Fruit fly (Drosophila melanogaster) whole organism, embryonic: Measurements from ENCODE around the gene eEF1delta.

Experiments used
- Aef1 ChIP-seq: fragments of 200-800 bp; sonication (Bioruptor generic); IDR thresholded peaks from 3 replicates; pipeline ENCODE4 v1.3.6; 2022; ENCODE audit warnings: missing biosample characterization, missing genetic modification characterization
- C15 ChIP-seq: fragments of 200-800 bp; sonication (Bioruptor generic); IDR thresholded peaks from 3 replicates; pipeline ENCODE4 v1.3.6; 2022; ENCODE audit warnings: missing biosample characterization, missing genetic modification characterization
- CG10431 ChIP-seq: fragments of 200-800 bp; sonication (Bioruptor generic); optimal IDR thresholded peaks from 3 replicates; lab custom pipeline; 2018; ENCODE audit warnings: missing biosample characterization, mild to moderate bottlenecking, missing genetic modification characterization
- CG10979 ChIP-seq: fragments of 200-800 bp; sonication (Bioruptor generic); optimal IDR thresholded peaks from 2 replicates; lab custom pipeline; 2018; ENCODE audit warnings: missing biosample characterization, mild to moderate bottlenecking, missing genetic modification characterization, moderate library complexity
- CG11398 ChIP-seq: fragments of 200-800 bp; sonication (Bioruptor generic); optimal IDR thresholded peaks from 2 replicates; lab custom pipeline; 2016; ENCODE audit warnings: missing biosample characterization, missing genetic modification characterization
- CG11695 ChIP-seq: fragments of 200-800 bp; sonication (Bioruptor generic); IDR thresholded peaks from 3 replicates; pipeline ENCODE4 v1.3.6; 2022; ENCODE audit warnings: missing biosample characterization, missing genetic modification characterization
- CG13775 ChIP-seq: fragments of 200-800 bp; sonication (Bioruptor generic); optimal IDR thresholded peaks from 3 replicates; lab custom pipeline; 2017; ENCODE audit warnings: missing biosample characterization, mild to moderate bottlenecking, missing genetic modification characterization
- CG13894 ChIP-seq: fragments of 200-800 bp; sonication (Bioruptor generic); optimal IDR thresholded peaks from 3 replicates; lab custom pipeline; 2018; ENCODE audit warnings: missing biosample characterization, mild to moderate bottlenecking, missing genetic modification characterization, moderate library complexity
- CG14050 ChIP-seq: fragments of 200-800 bp; sonication (Bioruptor generic); IDR thresholded peaks from 3 replicates; pipeline ENCODE4 v1.3.6; 2022; ENCODE audit warnings: missing biosample characterization, missing genetic modification characterization
- CG17328 ChIP-seq: fragments of 200-800 bp; sonication (Bioruptor generic); IDR thresholded peaks from 2 replicates; pipeline ENCODE4 v1.3.6; 2022; ENCODE audit warnings: missing biosample characterization, missing genetic modification characterization
- CG1832 ChIP-seq: fragments of 200-800 bp; sonication (Bioruptor generic); optimal IDR thresholded peaks from 2 replicates; lab custom pipeline; 2017; ENCODE audit warnings: missing biosample characterization, mild to moderate bottlenecking, missing genetic modification characterization, inconsistent platforms
- CG31388 ChIP-seq: fragments of 200-800 bp; sonication (Bioruptor generic); optimal IDR thresholded peaks from 2 replicates; lab custom pipeline; 2016; ENCODE audit warnings: missing biosample characterization, missing genetic modification characterization
- CG32767 ChIP-seq: fragments of 200-800 bp; sonication (Bioruptor generic); IDR thresholded peaks from 2 replicates; pipeline ENCODE4 v1.3.6; 2022; ENCODE audit warnings: missing biosample characterization, missing genetic modification characterization
- CG3995 ChIP-seq: fragments of 200-800 bp; sonication (Bioruptor generic); optimal IDR thresholded peaks from 3 replicates; lab custom pipeline; 2016; ENCODE audit warnings: missing biosample characterization, missing genetic modification characterization
- CG6254 ChIP-seq: fragments of 200-800 bp; sonication (Bioruptor generic); optimal IDR thresholded peaks from 3 replicates; lab custom pipeline; 2017; ENCODE audit warnings: mild to moderate bottlenecking, missing biosample characterization, missing genetic modification reagents, missing genetic modification characterization
- CG6813 ChIP-seq: fragments of 200-800 bp; sonication (Bioruptor generic); optimal IDR thresholded peaks from 2 replicates; lab custom pipeline; 2017; ENCODE audit warnings: missing biosample characterization, missing genetic modification characterization, mild to moderate bottlenecking, moderate library complexity, missing genetic modification reagents
- CG7357 ChIP-seq: fragments of 200-800 bp; sonication (Bioruptor generic); IDR thresholded peaks from 3 replicates; pipeline ENCODE4 v1.3.6; 2022; ENCODE audit warnings: missing biosample characterization, missing genetic modification characterization
- CG8944 ChIP-seq: fragments of 200-800 bp; sonication (Bioruptor generic); optimal IDR thresholded peaks from 3 replicates; lab custom pipeline; 2016; ENCODE audit warnings: missing biosample characterization, missing genetic modification characterization
- CkIIα-i1 ChIP-seq: fragments of 200-800 bp; sonication (Bioruptor generic); IDR thresholded peaks from 2 replicates; pipeline ENCODE4 v1.3.6; 2022; ENCODE audit warnings: missing biosample characterization, missing genetic modification characterization
- D19A ChIP-seq: fragments of 200-800 bp; optimal IDR thresholded peaks from 3 replicates; lab custom pipeline; 2019; ENCODE audit warnings: missing biosample characterization, mild to moderate bottlenecking, missing genetic modification characterization, moderate library complexity
- Dbx ChIP-seq: fragments of 200-800 bp; sonication (Bioruptor generic); IDR thresholded peaks from 3 replicates; pipeline ENCODE4 v1.3.6; 2022; ENCODE audit warnings: missing biosample characterization, missing genetic modification characterization
- Dip2 ChIP-seq: fragments of 200-800 bp; sonication (Bioruptor generic); IDR thresholded peaks from 2 replicates; pipeline ENCODE4 v1.3.6; 2022; ENCODE audit warnings: missing biosample characterization, missing genetic modification characterization
- Ets65A ChIP-seq: fragments of 200-800 bp; sonication (Bioruptor generic); peaks from one replicate; lab custom pipeline; 2016; ENCODE audit warnings: missing biosample characterization, missing genetic modification characterization
- Ets97D ChIP-seq: fragments of 200-800 bp; sonication (Bioruptor generic); optimal IDR thresholded peaks from 3 replicates; lab custom pipeline; 2016; ENCODE audit warnings: missing biosample characterization, missing genetic modification characterization
- Hr39 ChIP-seq: fragments of >200 bp; optimal IDR thresholded peaks from 2 replicates; lab custom pipeline; 2017
- Meics ChIP-seq: fragments of 200-800 bp; sonication (Bioruptor generic); optimal IDR thresholded peaks from 2 replicates; lab custom pipeline; 2017; ENCODE audit warnings: missing biosample characterization, mild to moderate bottlenecking, missing genetic modification characterization
- NC2α ChIP-seq: fragments of 200-800 bp; sonication (Bioruptor generic); optimal IDR thresholded peaks from 2 replicates; lab custom pipeline; 2016; ENCODE audit warnings: missing biosample characterization, missing genetic modification characterization
- Optix ChIP-seq: fragments of 200-800 bp; sonication (Bioruptor generic); IDR thresholded peaks from 3 replicates; pipeline ENCODE4 v1.3.6; 2022; ENCODE audit warnings: missing biosample characterization, missing genetic modification characterization
- Sin3A ChIP-seq: fragments of >200 bp; optimal IDR thresholded peaks from 2 replicates; lab custom pipeline; 2018
- Sry-β ChIP-seq: fragments of 200-800 bp; sonication (Bioruptor generic); optimal IDR thresholded peaks from 2 replicates; lab custom pipeline; 2018; ENCODE audit warnings: missing biosample characterization, mild to moderate bottlenecking, missing genetic modification characterization, moderate library complexity
- ab ChIP-seq: fragments of 200-800 bp; sonication (Bioruptor generic); optimal IDR thresholded peaks from 2 replicates; lab custom pipeline; 2016; ENCODE audit warnings: missing biosample characterization, missing genetic modification characterization
- ato ChIP-seq: fragments of 200-800 bp; sonication (Bioruptor generic); IDR thresholded peaks from 2 replicates; pipeline ENCODE4 v1.3.6; 2022; ENCODE audit warnings: missing biosample characterization, missing genetic modification characterization; ENCODE audit not compliant: partially characterized antibody
- ci ChIP-seq: fragments of 200-800 bp; sonication (Bioruptor generic); IDR thresholded peaks from 3 replicates; pipeline ENCODE4 v1.3.6; 2022; ENCODE audit warnings: missing biosample characterization, missing genetic modification characterization
- dpn ChIP-seq, 2 experiments: fragments of 200-800 bp; sonication (Bioruptor generic); optimal IDR thresholded peaks; 3 replicates each; lab custom pipeline; 2016; ENCODE audit warnings: missing biosample characterization in 2 of 2, missing genetic modification characterization in 2 of 2
- eyg ChIP-seq: fragments of 200-800 bp; sonication (Bioruptor generic); optimal IDR thresholded peaks from 3 replicates; lab custom pipeline; 2016; ENCODE audit warnings: missing biosample characterization, missing genetic modification characterization
- fu2 ChIP-seq: fragments of 200-800 bp; sonication (Bioruptor generic); optimal IDR thresholded peaks from 2 replicates; lab custom pipeline; 2016; ENCODE audit warnings: missing biosample characterization, missing genetic modification characterization
- grau ChIP-seq: fragments of 200-800 bp; optimal IDR thresholded peaks from 3 replicates; lab custom pipeline; 2019; ENCODE audit warnings: missing biosample characterization, mild to moderate bottlenecking, missing genetic modification characterization, moderate library complexity
- ind ChIP-seq: fragments of 200-800 bp; sonication (Bioruptor generic); optimal IDR thresholded peaks from 3 replicates; lab custom pipeline; 2016; ENCODE audit warnings: missing biosample characterization, missing genetic modification characterization
- jigr1 ChIP-seq: fragments of 200-800 bp; sonication (Bioruptor generic); IDR thresholded peaks from 3 replicates; pipeline ENCODE4 v1.3.6; 2022; ENCODE audit warnings: missing biosample characterization, missing genetic modification characterization
- jumu ChIP-seq: fragments of 200-800 bp; sonication (Bioruptor generic); optimal IDR thresholded peaks from 3 replicates; lab custom pipeline; 2016; ENCODE audit warnings: missing biosample characterization, missing genetic modification characterization
- kah ChIP-seq: fragments of 200-800 bp; sonication (Bioruptor generic); optimal IDR thresholded peaks from 2 replicates; lab custom pipeline; 2018; ENCODE audit warnings: missing biosample characterization, mild to moderate bottlenecking, missing genetic modification characterization
- klu ChIP-seq: fragments of 200-800 bp; sonication (Bioruptor generic); IDR thresholded peaks from 2 replicates; pipeline ENCODE4 v1.3.6; 2022; ENCODE audit warnings: missing biosample characterization, missing genetic modification characterization
- lola ChIP-seq, 3 experiments: fragments of >200 bp in 2 of 3; fragments of 200-800 bp in 1 of 3; sonication (Bioruptor generic) in 1 of 3; optimal IDR thresholded peaks; 2 replicates each; lab custom pipeline; 2017 to 2019; ENCODE audit warnings: missing biosample characterization in 3 of 3, missing genetic modification characterization in 3 of 3, mild to moderate bottlenecking in 1 of 3, moderate library complexity in 1 of 3
- nau ChIP-seq: fragments of 200-800 bp; sonication (Bioruptor generic); optimal IDR thresholded peaks from 3 replicates; lab custom pipeline; 2017; ENCODE audit warnings: missing biosample characterization, mild to moderate bottlenecking, missing genetic modification characterization, missing genetic modification reagents
- pb ChIP-seq: fragments of 200-800 bp; sonication (Bioruptor generic); optimal IDR thresholded peaks from 3 replicates; lab custom pipeline; 2016; ENCODE audit warnings: missing biosample characterization, missing genetic modification characterization
- pfk ChIP-seq: fragments of 200-800 bp; sonication (Bioruptor generic); optimal IDR thresholded peaks from 2 replicates; lab custom pipeline; 2018; ENCODE audit warnings: missing biosample characterization, mild to moderate bottlenecking, missing genetic modification characterization, moderate library complexity
- phol ChIP-seq: fragments of 200-800 bp; sonication (Bioruptor generic); optimal IDR thresholded peaks from 3 replicates; lab custom pipeline; 2018; ENCODE audit warnings: missing biosample characterization, mild to moderate bottlenecking, missing genetic modification characterization, moderate library complexity
- psq ChIP-seq: fragments of 200-800 bp; sonication (Bioruptor generic); optimal IDR thresholded peaks from 2 replicates; lab custom pipeline; 2017; ENCODE audit warnings: missing biosample characterization, missing genetic modification characterization
- ranshi ChIP-seq: fragments of 200-800 bp; sonication (Bioruptor generic); IDR thresholded peaks from 2 replicates; pipeline ENCODE4 v1.3.6; 2022; ENCODE audit warnings: missing biosample characterization, missing genetic modification characterization
- seq ChIP-seq: fragments of 200-800 bp; sonication (Bioruptor generic); IDR thresholded peaks from 2 replicates; pipeline ENCODE4 v1.3.6; 2022; ENCODE audit warnings: missing biosample characterization, missing genetic modification characterization
- sisA ChIP-seq: fragments of 200-800 bp; sonication (Bioruptor generic); IDR thresholded peaks from 2 replicates; pipeline ENCODE4 v1.3.6; 2022; ENCODE audit warnings: missing biosample characterization, missing genetic modification characterization
- so ChIP-seq: fragments of 200-800 bp; sonication (Bioruptor generic); IDR thresholded peaks from 3 replicates; pipeline ENCODE4 v1.3.6; 2022; ENCODE audit warnings: missing biosample characterization, missing genetic modification characterization
- tin ChIP-seq: fragments of 200-800 bp; sonication (Bioruptor generic); optimal IDR thresholded peaks from 3 replicates; lab custom pipeline; 2016; ENCODE audit warnings: missing biosample characterization, missing genetic modification characterization
- zen2 ChIP-seq: fragments of 200-800 bp; sonication (Bioruptor generic); IDR thresholded peaks from 3 replicates; pipeline ENCODE4 v1.3.6; 2022; ENCODE audit warnings: missing biosample characterization, missing genetic modification characterization; ENCODE audit not compliant: partially characterized antibody

The eEF1delta gene

dm6 chr2L:10276436-10276835 is 44.1 kb downstream of the eEF1delta start (continued):
- TF ChIP-seq klu (GFP tag; lab: Robert Waterston, UW): no peak
- TF ChIP-seq pb (GFP tag; lab: Kevin White, UChicago): no peak
- no peak for TF ChIP-seq CkIIα-i1 (GFP tag; lab: Robert Waterston, UW)
- TF ChIP-seq CG3995 (GFP tag; lab: Kevin White, UChicago): no peak
- no peak for TF ChIP-seq Ets97D (GFP tag; lab: Kevin White, UChicago)
- TF ChIP-seq seq (GFP tag; lab: Robert Waterston, UW): no peak
- no peak for TF ChIP-seq CG32767 (GFP tag; lab: Robert Waterston, UW)
- TF ChIP-seq CG1832 (GFP tag; lab: Kevin White, UChicago): no peak
- peak; percentile 66 for TF ChIP-seq CG10979 (tag; lab: Kevin White, UChicago)
- no peak for TF ChIP-seq CG13894 (tag; lab: Kevin White, UChicago)
- TF ChIP-seq fu2 (GFP tag; lab: Kevin White, UChicago): no peak
- TF ChIP-seq grau (tag; lab: Kevin White, UChicago): no peak
- no peak for TF ChIP-seq CG31388 (GFP tag; lab: Kevin White, UChicago)
- peak; percentile 69 for TF ChIP-seq CG6254 (GFP tag; lab: Kevin White, UChicago)
- TF ChIP-seq ab: no peak
- TF ChIP-seq D19A: no peak
- no peak for TF ChIP-seq Ets65A (GFP tag; lab: Kevin White, UChicago)
- peak; percentile 30; the same call in 1 of the 3 replicates for TF ChIP-seq CG11695 (GFP tag; lab: Robert Waterston, UW)
- no peak for TF ChIP-seq Dbx (GFP tag; lab: Robert Waterston, UW)
- no peak for TF ChIP-seq jumu (GFP tag; lab: Kevin White, UChicago)
- 0 out of 2 replicates have a peak, but pooled peaks have one; percentile 31 for TF ChIP-seq CG17328
- TF ChIP-seq pfk (GFP tag; lab: Kevin White, UChicago): no peak
- TF ChIP-seq Aef1 (GFP tag; lab: Robert Waterston, UW): no peak
- TF ChIP-seq phol (tag; lab: Kevin White, UChicago): peak; percentile 37
- no peak for TF ChIP-seq so (GFP tag; lab: Robert Waterston, UW)
- no peak for TF ChIP-seq CG7357 (GFP tag; lab: Robert Waterston, UW)
- TF ChIP-seq dpn (GFP tag; optimal IDR thresholded peaks at IDR 0.05; lab: Kevin White, UChicago): no peak
- TF ChIP-seq ranshi (GFP tag; lab: Robert Waterston, UW): no peak
- no peak for TF ChIP-seq Dip2 (GFP tag; lab: Robert Waterston, UW)
- no peak for TF ChIP-seq ind (GFP tag; lab: Kevin White, UChicago)
- TF ChIP-seq psq (GFP tag; lab: Kevin White, UChicago): no peak
- no peak for TF ChIP-seq nau
- TF ChIP-seq lola (GFP tag; optimal IDR thresholded peaks at IDR 0.05; lab: Kevin White, UChicago): peak in 1 of 3 experiments; percentile 45
- TF ChIP-seq eyg (GFP tag; lab: Kevin White, UChicago): no peak
- TF ChIP-seq kah: peak; percentile 44
- TF ChIP-seq jigr1 (GFP tag; lab: Robert Waterston, UW): no peak
- no peak for TF ChIP-seq Sin3A (lab: Kevin White, UChicago)
- no peak for TF ChIP-seq CG6813 (GFP tag; lab: Kevin White, UChicago)
- no peak for TF ChIP-seq Meics (GFP tag; lab: Kevin White, UChicago)
- no peak for TF ChIP-seq CG14050
- no peak for TF ChIP-seq ato
- no peak for TF ChIP-seq tin (GFP tag; lab: Kevin White, UChicago)
- no peak for TF ChIP-seq CG11398 (GFP tag; lab: Kevin White, UChicago)
- TF ChIP-seq Optix: no peak
- TF ChIP-seq CG8944 (GFP tag; lab: Kevin White, UChicago): no peak
- TF ChIP-seq Hr39: no peak
- TF ChIP-seq Sry-β (GFP tag; lab: Kevin White, UChicago): peak; percentile 4
- no peak for TF ChIP-seq NC2α (GFP tag; lab: Kevin White, UChicago)
- peak; percentile 34 for TF ChIP-seq CG10431 (GFP tag; lab: Kevin White, UChicago)
- TF ChIP-seq ci (GFP tag; lab: Robert Waterston, UW): no peak
- no peak for TF ChIP-seq C15
- no peak for TF ChIP-seq sisA (GFP tag; lab: Robert Waterston, UW)
- TF ChIP-seq zen2: no peak
- peak; percentile 45 for TF ChIP-seq CG13775
